Fruit fly (Drosophila melanogaster) whole organism, embryonic: ENCODE data around the gene CG43203.

ENCODE experiments used
- B-H1 ChIP-seq: fragments of 200-800 bp; sonication (Bioruptor generic); IDR thresholded peaks from 3 replicates; pipeline ENCODE4 v1.3.6; 2022; ENCODE audit warnings: missing biosample characterization, missing genetic modification characterization
- CG10565 ChIP-seq: fragments of 200-800 bp; sonication (Bioruptor generic); optimal IDR thresholded peaks from 3 replicates; lab custom pipeline; 2016; ENCODE audit warnings: missing biosample characterization, mild to moderate bottlenecking, missing genetic modification characterization
- CG10959 ChIP-seq: fragments of 200-800 bp; sonication (Bioruptor generic); IDR thresholded peaks from 2 replicates; pipeline ENCODE4 v1.3.6; 2022; ENCODE audit warnings: missing biosample characterization, missing genetic modification characterization
- CG1233 ChIP-seq: fragments of 200-800 bp; sonication (Bioruptor generic); optimal IDR thresholded peaks from 4 replicates; lab custom pipeline; 2018; ENCODE audit warnings: missing biosample characterization, mild to moderate bottlenecking, missing genetic modification characterization
- CG13775 ChIP-seq: fragments of 200-800 bp; sonication (Bioruptor generic); optimal IDR thresholded peaks from 3 replicates; lab custom pipeline; 2017; ENCODE audit warnings: missing biosample characterization, mild to moderate bottlenecking, missing genetic modification characterization
- CG13894 ChIP-seq: fragments of 200-800 bp; sonication (Bioruptor generic); optimal IDR thresholded peaks from 3 replicates; lab custom pipeline; 2018; ENCODE audit warnings: missing biosample characterization, mild to moderate bottlenecking, missing genetic modification characterization, moderate library complexity
- CG14710 ChIP-seq: fragments of 200-800 bp; sonication (Bioruptor generic); optimal IDR thresholded peaks from 3 replicates; lab custom pipeline; 2019; ENCODE audit warnings: missing biosample characterization, mild to moderate bottlenecking, missing genetic modification characterization, moderate library complexity
- CG15479 ChIP-seq: fragments of 200-800 bp; sonication (Bioruptor generic); optimal IDR thresholded peaks from 3 replicates; lab custom pipeline; 2019; ENCODE audit warnings: missing biosample characterization, mild to moderate bottlenecking, missing genetic modification characterization, moderate library complexity
- CG15696 ChIP-seq: fragments of 200-800 bp; sonication (Bioruptor generic); optimal IDR thresholded peaks from 2 replicates; lab custom pipeline; 2019; ENCODE audit warnings: missing biosample characterization, mild to moderate bottlenecking, missing genetic modification characterization, moderate library complexity
- CG1602 ChIP-seq: fragments of 200-800 bp; sonication (Bioruptor generic); optimal IDR thresholded peaks from 3 replicates; lab custom pipeline; 2016; ENCODE audit warnings: missing biosample characterization, missing genetic modification characterization
- CG16863 ChIP-seq: fragments of 200-800 bp; sonication (Bioruptor generic); optimal IDR thresholded peaks from 3 replicates; lab custom pipeline; 2016; ENCODE audit warnings: missing biosample characterization, missing genetic modification characterization
- CG17328 ChIP-seq: fragments of 200-800 bp; sonication (Bioruptor generic); IDR thresholded peaks from 2 replicates; pipeline ENCODE4 v1.3.6; 2022; ENCODE audit warnings: missing biosample characterization, missing genetic modification characterization
- CG17829 ChIP-seq: fragments of 200-800 bp; optimal IDR thresholded peaks from 2 replicates; lab custom pipeline; 2019; ENCODE audit warnings: missing biosample characterization, mild to moderate bottlenecking, missing genetic modification characterization, moderate library complexity
- CG17912 ChIP-seq: fragments of 200-800 bp; sonication (Bioruptor generic); optimal IDR thresholded peaks from 2 replicates; lab custom pipeline; 2018; ENCODE audit warnings: missing biosample characterization, mild to moderate bottlenecking, missing genetic modification characterization
- CG2712 ChIP-seq: fragments of 200-800 bp; optimal IDR thresholded peaks from 3 replicates; lab custom pipeline; 2019; ENCODE audit warnings: missing biosample characterization, mild to moderate bottlenecking, missing genetic modification characterization, moderate library complexity
- CG31441 ChIP-seq: fragments of 200-800 bp; sonication (Bioruptor generic); IDR thresholded peaks from 2 replicates; pipeline ENCODE4 v1.3.6; 2022; ENCODE audit warnings: missing biosample characterization, missing genetic modification characterization
- CG3281 ChIP-seq: fragments of 200-800 bp; sonication (Bioruptor generic); optimal IDR thresholded peaks from 3 replicates; lab custom pipeline; 2017; ENCODE audit warnings: missing biosample characterization, mild to moderate bottlenecking, missing genetic modification characterization
- CG33557 ChIP-seq: fragments of 200-800 bp; sonication (Bioruptor generic); optimal IDR thresholded peaks from 2 replicates; lab custom pipeline; 2019; ENCODE audit warnings: missing biosample characterization, mild to moderate bottlenecking, missing genetic modification characterization, moderate library complexity
- CG4404 ChIP-seq: fragments of 200-800 bp; sonication (Bioruptor generic); IDR thresholded peaks from 2 replicates; pipeline ENCODE4 v1.3.6; 2022; ENCODE audit warnings: missing biosample characterization, missing genetic modification characterization
- CG4424 ChIP-seq: fragments of 200-800 bp; sonication (Bioruptor generic); optimal IDR thresholded peaks from 3 replicates; lab custom pipeline; 2016; ENCODE audit warnings: missing biosample characterization, missing genetic modification characterization
- CG5245 ChIP-seq: fragments of 200-800 bp; sonication (Bioruptor generic); optimal IDR thresholded peaks from 3 replicates; lab custom pipeline; 2016; ENCODE audit warnings: missing biosample characterization, missing genetic modification characterization
- CG6689 ChIP-seq: fragments of 200-800 bp; sonication (Bioruptor generic); IDR thresholded peaks from 2 replicates; pipeline ENCODE4 v1.3.6; 2022; ENCODE audit warnings: missing biosample characterization, missing genetic modification characterization
- CG6813 ChIP-seq: fragments of 200-800 bp; sonication (Bioruptor generic); optimal IDR thresholded peaks from 2 replicates; lab custom pipeline; 2017; ENCODE audit warnings: missing biosample characterization, missing genetic modification characterization, mild to moderate bottlenecking, moderate library complexity, missing genetic modification reagents
- CG7745 ChIP-seq: fragments of 200-800 bp; sonication (Bioruptor generic); optimal IDR thresholded peaks from 2 replicates; lab custom pipeline; 2018; ENCODE audit warnings: missing biosample characterization, mild to moderate bottlenecking, missing genetic modification characterization, moderate library complexity
- CG7839 ChIP-seq: fragments of 200-800 bp; sonication (Bioruptor generic); optimal IDR thresholded peaks from 3 replicates; lab custom pipeline; 2018; ENCODE audit warnings: missing biosample characterization, mild to moderate bottlenecking, missing genetic modification characterization, moderate library complexity
- Hey ChIP-seq: fragments of 200-800 bp; sonication (Bioruptor generic); optimal IDR thresholded peaks from 3 replicates; lab custom pipeline; 2018; ENCODE audit warnings: missing biosample characterization, mild to moderate bottlenecking, missing genetic modification characterization
- Hsf ChIP-seq: fragments of 200-800 bp; sonication (Bioruptor generic); optimal IDR thresholded peaks from 3 replicates; lab custom pipeline; 2016; ENCODE audit warnings: missing biosample characterization, missing genetic modification characterization
- Max ChIP-seq: fragments of 200-800 bp; sonication (Bioruptor generic); optimal IDR thresholded peaks from 2 replicates; lab custom pipeline; 2016; ENCODE audit warnings: missing biosample characterization, mild to moderate bottlenecking, missing genetic modification characterization
- NC2β ChIP-seq: fragments of 200-800 bp; sonication (Bioruptor generic); optimal IDR thresholded peaks from 2 replicates; lab custom pipeline; 2016; ENCODE audit warnings: missing biosample characterization, missing genetic modification characterization
- NFAT ChIP-seq: fragments of 200-800 bp; sonication (Bioruptor generic); IDR thresholded peaks from 2 replicates; pipeline ENCODE4 v1.3.6; 2022; ENCODE audit warnings: missing biosample characterization, missing genetic modification characterization
- PHDP ChIP-seq: fragments of 200-800 bp; sonication (Bioruptor generic); optimal IDR thresholded peaks from 3 replicates; lab custom pipeline; 2018; ENCODE audit warnings: missing biosample characterization, mild to moderate bottlenecking, missing genetic modification characterization, moderate library complexity
- Rfx ChIP-seq: fragments of 200-800 bp; sonication (Bioruptor generic); IDR thresholded peaks from 2 replicates; pipeline ENCODE4 v1.3.6; 2022; ENCODE audit warnings: missing biosample characterization, missing genetic modification characterization
- Xrp1 ChIP-seq: fragments of 200-800 bp; sonication (Bioruptor generic); IDR thresholded peaks from 2 replicates; pipeline ENCODE4 v1.3.6; 2022; ENCODE audit warnings: missing biosample characterization, missing genetic modification characterization
- ab ChIP-seq: fragments of 200-800 bp; sonication (Bioruptor generic); optimal IDR thresholded peaks from 2 replicates; lab custom pipeline; 2016; ENCODE audit warnings: missing biosample characterization, missing genetic modification characterization
- ase ChIP-seq: fragments of 200-800 bp; sonication (Bioruptor generic); IDR thresholded peaks from 3 replicates; pipeline ENCODE4 v1.3.6; 2022; ENCODE audit warnings: missing biosample characterization, missing genetic modification characterization
- ato ChIP-seq: fragments of 200-800 bp; sonication (Bioruptor generic); IDR thresholded peaks from 2 replicates; pipeline ENCODE4 v1.3.6; 2022; ENCODE audit warnings: missing biosample characterization, missing genetic modification characterization; ENCODE audit not compliant: partially characterized antibody
- bcd ChIP-seq: fragments of 200-800 bp; sonication (Bioruptor generic); optimal IDR thresholded peaks from 2 replicates; lab custom pipeline; 2017; ENCODE audit warnings: missing biosample characterization, mild to moderate bottlenecking, missing genetic modification characterization
- ci ChIP-seq: fragments of 200-800 bp; sonication (Bioruptor generic); IDR thresholded peaks from 3 replicates; pipeline ENCODE4 v1.3.6; 2022; ENCODE audit warnings: missing biosample characterization, missing genetic modification characterization
- dan ChIP-seq: fragments of 200-800 bp; sonication (Bioruptor generic); IDR thresholded peaks from 2 replicates; pipeline ENCODE4 v1.3.6; 2022; ENCODE audit warnings: missing biosample characterization, missing genetic modification characterization
- dmrt11E ChIP-seq: fragments of 200-800 bp; sonication (Bioruptor generic); optimal IDR thresholded peaks from 3 replicates; lab custom pipeline; 2018; ENCODE audit warnings: missing biosample characterization, mild to moderate bottlenecking, missing genetic modification characterization, moderate library complexity
- fd102C ChIP-seq: fragments of 200-800 bp; sonication (Bioruptor generic); optimal IDR thresholded peaks from 2 replicates; lab custom pipeline; 2018; ENCODE audit warnings: missing biosample characterization, mild to moderate bottlenecking, missing genetic modification characterization, moderate library complexity
- grau ChIP-seq: fragments of 200-800 bp; optimal IDR thresholded peaks from 3 replicates; lab custom pipeline; 2019; ENCODE audit warnings: missing biosample characterization, mild to moderate bottlenecking, missing genetic modification characterization, moderate library complexity
- hth ChIP-seq: fragments of >200 bp; optimal IDR thresholded peaks from 2 replicates; lab custom pipeline; 2017; ENCODE audit warnings: inconsistent platforms
- lola ChIP-seq, 3 experiments: fragments of >200 bp in 2 of 3; fragments of 200-800 bp in 1 of 3; sonication (Bioruptor generic) in 1 of 3; optimal IDR thresholded peaks; 2 replicates each; lab custom pipeline; 2017 to 2019; ENCODE audit warnings: missing biosample characterization in 3 of 3, missing genetic modification characterization in 3 of 3, mild to moderate bottlenecking in 1 of 3, moderate library complexity in 1 of 3
- lov ChIP-seq, 2 experiments: fragments of 200-800 bp in 1 of 2; fragments of >200 bp in 1 of 2; sonication (Bioruptor generic) in 1 of 2; IDR thresholded peaks in 1 of 2; optimal IDR thresholded peaks in 1 of 2; 2 replicates in 1 of 2; 3 replicates in 1 of 2; pipeline versions ENCODE4 v1.3.6 to Lab custom; 2017 to 2022; ENCODE audit warnings: missing biosample characterization in 1 of 2, missing genetic modification characterization in 1 of 2
- nerfin-2 ChIP-seq: fragments of 200-800 bp; sonication (Bioruptor generic); IDR thresholded peaks from 2 replicates; pipeline ENCODE4 v1.3.6; 2022; ENCODE audit warnings: missing biosample characterization, missing genetic modification characterization; ENCODE audit not compliant: partially characterized antibody
- pnt ChIP-seq: fragments of 200-800 bp; sonication (Bioruptor generic); optimal IDR thresholded peaks from 3 replicates; lab custom pipeline; 2016; ENCODE audit warnings: missing biosample characterization, missing genetic modification characterization
- sens ChIP-seq: fragments of 200-800 bp; sonication (Bioruptor generic); peaks from one replicate; lab custom pipeline; 2016; ENCODE audit warnings: missing biosample characterization, missing genetic modification characterization
- tin ChIP-seq: fragments of 200-800 bp; sonication (Bioruptor generic); optimal IDR thresholded peaks from 3 replicates; lab custom pipeline; 2016; ENCODE audit warnings: missing biosample characterization, missing genetic modification characterization
- zfh2 ChIP-seq: fragments of 200-800 bp; sonication (Bioruptor generic); optimal IDR thresholded peaks from 2 replicates; lab custom pipeline; 2016; ENCODE audit warnings: missing biosample characterization, missing genetic modification characterization

The CG43203 gene

dm6 chr3R:19339205-19339724 lies 14.6 kb upstream of the CG43203 start (continued):
- TF ChIP-seq Rfx (GFP tag; lab: Robert Waterston, UW) (no peak), zfh2 (GFP tag; lab: Kevin White, UChicago) (no peak), bcd (GFP tag; lab: Kevin White, UChicago) (no peak), fd102C (peak; percentile 99), dan (GFP tag; lab: Robert Waterston, UW) (no peak), CG10565 (no peak), CG31441 (GFP tag; lab: Robert Waterston, UW) (0 out of 2 replicates have a peak, but pooled peaks have one; percentile 17), sens (peak; percentile 64), lov (optimal IDR thresholded peaks at IDR 0.05; lab: Kevin White, UChicago) (no peak), lov (GFP tag; IDR thresholded peaks at IDR 0.05; lab: Robert Waterston, UW) (no peak), NFAT (GFP tag; lab: Robert Waterston, UW) (no peak), tin (GFP tag; lab: Kevin White, UChicago) (peak; percentile 32), ci (GFP tag; lab: Robert Waterston, UW) (no peak), NC2β (GFP tag; lab: Kevin White, UChicago) (no peak), CG10959 (GFP tag; lab: Robert Waterston, UW) (0 out of 2 replicates have a peak, but pooled peaks have one; percentile 38), CG5245 (no peak), CG3281 (GFP tag; lab: Kevin White, UChicago) (no peak), CG7839 (tag; lab: Kevin White, UChicago) (peak; percentile 26), CG14710 (tag; lab: Kevin White, UChicago) (peak; percentile 58), CG13775 (peak; percentile 47), Hey (tag; lab: Kevin White, UChicago) (no peak), CG33557 (peak; percentile 11), hth (lab: Kevin White, UChicago) (no peak), CG13894 (no peak), dmrt11E (tag; lab: Kevin White, UChicago) (peak; percentile 78), CG6689 (GFP tag; lab: Robert Waterston, UW) (peak; percentile 44; the same call in 1 of the 2 replicates), CG4424 (GFP tag; lab: Kevin White, UChicago) (peak; percentile 36), CG2712 (peak; percentile 64), PHDP (tag; lab: Kevin White, UChicago) (no peak), B-H1 (GFP tag; lab: Robert Waterston, UW) (no peak), ato (GFP tag; lab: Robert Waterston, UW) (no peak), CG1602 (GFP tag; lab: Kevin White, UChicago) (peak; percentile 24), Xrp1 (GFP tag; lab: Robert Waterston, UW) (peak; percentile 59; the same call in 1 of the 2 replicates), ase (GFP tag; lab: Robert Waterston, UW) (no peak), CG4404 (GFP tag; lab: Robert Waterston, UW) (peak; percentile 86), CG15479 (GFP tag; lab: Kevin White, UChicago) (peak; percentile 96), CG1233 (GFP tag; lab: Kevin White, UChicago) (peak; percentile 30), CG7745 (tag; lab: Kevin White, UChicago) (no peak), CG6813 (GFP tag; lab: Kevin White, UChicago) (peak; percentile 4), Hsf (GFP tag; lab: Kevin White, UChicago) (peak; percentile 23), lola (GFP tag; optimal IDR thresholded peaks at IDR 0.05; lab: Kevin White, UChicago) (peak in 1 of 3 experiments; percentile 73), pnt (GFP tag; lab: Kevin White, UChicago) (no peak), Max (GFP tag; lab: Kevin White, UChicago) (no peak), grau (tag; lab: Kevin White, UChicago) (peak; percentile 19), CG17328 (GFP tag; lab: Robert Waterston, UW) (0 out of 2 replicates have a peak, but pooled peaks have one; percentile 24), CG15696 (tag; lab: Kevin White, UChicago) (peak; percentile 91), CG17829 (tag; lab: Kevin White, UChicago) (peak; percentile 66), CG16863 (no peak), CG17912 (GFP tag; lab: Kevin White, UChicago) (no peak), nerfin-2 (GFP tag; lab: Robert Waterston, UW) (no peak), ab (GFP tag; lab: Kevin White, UChicago) (no peak)
